Fruit fly (Drosophila melanogaster) whole organism: Measurements from ENCODE around the gene CG42526.

ENCODE experiments used
- CG8478 ChIP-seq: fragments of >200 bp; optimal IDR thresholded peaks from 2 replicates; lab custom pipeline; 2018; ENCODE audit warnings: inconsistent platforms
- Dll ChIP-seq: fragments of >200 bp; optimal IDR thresholded peaks from 2 replicates; lab custom pipeline; 2017
- EcR ChIP-seq, 2 experiments: fragments of >200 bp; optimal IDR thresholded peaks; 2 replicates each; lab custom pipeline; 2017; ENCODE audit warnings: missing biosample characterization in 2 of 2, missing genetic modification characterization in 2 of 2, missing genetic modification reagents in 2 of 2
- psq ChIP-seq: fragments of >200 bp; optimal IDR thresholded peaks from 2 replicates; lab custom pipeline; 2017
- usp ChIP-seq: fragments of >200 bp; optimal IDR thresholded peaks from 2 replicates; lab custom pipeline; 2017; ENCODE audit warnings: missing biosample characterization, missing genetic modification characterization, mixed read lengths

- no peak for TF ChIP-seq psq (lab: Kevin White, UChicago)
- no peak for TF ChIP-seq CG8478 (lab: Kevin White, UChicago)
- no peak for TF ChIP-seq Dll (lab: Kevin White, UChicago)
- no peak for TF ChIP-seq EcR (GFP tag; optimal IDR thresholded peaks at IDR 0.05; lab: Kevin White, UChicago)
- no peak for TF ChIP-seq usp (GFP tag; lab: Kevin White, UChicago)
Observed at dm6 chr3L:9404497-9404896, 30.7 kb downstream of the CG42526 start, which contains the start of gene Cpr67B.
